Fruit fly (Drosophila melanogaster) whole organism, prepupa: ENCODE data around the gene CG15047.

Experiments
- Blimp-1 ChIP-seq: fragments of 200-800 bp; sonication (Bioruptor generic); optimal IDR thresholded peaks from 3 replicates; lab custom pipeline; 2017; ENCODE audit warnings: missing biosample characterization, missing genetic modification characterization, mild to moderate bottlenecking, moderate library complexity, missing genetic modification reagents
- CG10631 ChIP-seq: fragments of 200-800 bp; sonication (Bioruptor generic); optimal IDR thresholded peaks from 2 replicates; lab custom pipeline; 2016; ENCODE audit warnings: missing biosample characterization, missing genetic modification characterization
- CG10669 ChIP-seq: fragments of 200-800 bp; sonication (Bioruptor generic); optimal IDR thresholded peaks from 3 replicates; lab custom pipeline; 2018; ENCODE audit warnings: missing biosample characterization, mild to moderate bottlenecking, missing genetic modification characterization, moderate library complexity
- CG11294 ChIP-seq: fragments of 200-800 bp; sonication (Bioruptor generic); IDR thresholded peaks from 2 replicates; pipeline ENCODE4 v1.3.6; 2022; ENCODE audit warnings: missing biosample characterization, missing genetic modification characterization
- CG11902 ChIP-seq: fragments of 200-800 bp; sonication (Bioruptor generic); optimal IDR thresholded peaks from 3 replicates; lab custom pipeline; 2016; ENCODE audit warnings: missing biosample characterization, missing genetic modification characterization
- CG1621 ChIP-seq: fragments of 200-800 bp; sonication (Bioruptor generic); optimal IDR thresholded peaks from 3 replicates; lab custom pipeline; 2018; ENCODE audit warnings: missing biosample characterization, mild to moderate bottlenecking, missing genetic modification characterization
- CG3032 ChIP-seq: fragments of 200-800 bp; optimal IDR thresholded peaks from 2 replicates; lab custom pipeline; 2019; ENCODE audit warnings: missing biosample characterization, mild to moderate bottlenecking, missing genetic modification characterization, moderate library complexity
- CG31627 ChIP-seq: fragments of 200-800 bp; sonication (Bioruptor generic); optimal IDR thresholded peaks from 3 replicates; lab custom pipeline; 2016; ENCODE audit warnings: missing biosample characterization, missing genetic modification characterization
- CG34406 ChIP-seq: fragments of 200-800 bp; sonication (Bioruptor generic); optimal IDR thresholded peaks from 3 replicates; lab custom pipeline; 2016; ENCODE audit warnings: missing biosample characterization, missing genetic modification characterization
- CG6163 ChIP-seq: fragments of 200-800 bp; sonication (Bioruptor generic); IDR thresholded peaks from 3 replicates; pipeline ENCODE4 v1.3.6; 2022; ENCODE audit warnings: missing biosample characterization, missing genetic modification characterization
- CG6276 ChIP-seq: fragments of 200-800 bp; sonication (Bioruptor generic); optimal IDR thresholded peaks from 2 replicates; lab custom pipeline; 2017; ENCODE audit warnings: missing biosample characterization, mild to moderate bottlenecking, missing genetic modification characterization
- CG6792 ChIP-seq: fragments of 200-800 bp; sonication (Bioruptor generic); optimal IDR thresholded peaks from 3 replicates; lab custom pipeline; 2016; ENCODE audit warnings: missing biosample characterization, missing genetic modification characterization
- CG6808 ChIP-seq: fragments of 200-800 bp; sonication (Bioruptor generic); optimal IDR thresholded peaks from 3 replicates; lab custom pipeline; 2017; ENCODE audit warnings: missing biosample characterization, missing genetic modification characterization, mild to moderate bottlenecking, moderate library complexity, missing genetic modification reagents
- CG6854 ChIP-seq: fragments of 200-800 bp; sonication (Bioruptor generic); optimal IDR thresholded peaks from 2 replicates; lab custom pipeline; 2017; ENCODE audit warnings: missing biosample characterization, mild to moderate bottlenecking, missing genetic modification characterization
- CG7368 ChIP-seq: fragments of 200-800 bp; sonication (Bioruptor generic); optimal IDR thresholded peaks from 3 replicates; lab custom pipeline; 2016; ENCODE audit warnings: missing biosample characterization, missing genetic modification characterization
- CG8119 ChIP-seq: fragments of 200-800 bp; sonication (Bioruptor generic); IDR thresholded peaks from 3 replicates; pipeline ENCODE4 v1.3.6; 2022; ENCODE audit warnings: missing biosample characterization, missing genetic modification characterization
- CG8319 ChIP-seq: fragments of 200-800 bp; sonication (Bioruptor generic); optimal IDR thresholded peaks from 3 replicates; lab custom pipeline; 2016; ENCODE audit warnings: missing biosample characterization, missing genetic modification characterization
- CG8632 ChIP-seq: fragments of 200-800 bp; sonication (Bioruptor generic); optimal IDR thresholded peaks from 3 replicates; lab custom pipeline; 2016; ENCODE audit warnings: missing biosample characterization, missing genetic modification characterization
- CG9139 ChIP-seq: fragments of 200-800 bp; sonication (Bioruptor generic); optimal IDR thresholded peaks from 3 replicates; lab custom pipeline; 2017; ENCODE audit warnings: missing biosample characterization, mild to moderate bottlenecking, missing genetic modification characterization
- Eip75B ChIP-seq: fragments of 200-800 bp; sonication (Bioruptor generic); optimal IDR thresholded peaks from 3 replicates; lab custom pipeline; 2016; ENCODE audit warnings: missing biosample characterization, missing genetic modification characterization
- Eip78C ChIP-seq: fragments of 200-800 bp; sonication (Bioruptor generic); peaks from one replicate; lab custom pipeline; 2016; ENCODE audit warnings: missing biosample characterization, missing genetic modification characterization
- Eip93F ChIP-seq: fragments of 200-800 bp; sonication (Bioruptor generic); optimal IDR thresholded peaks from 2 replicates; lab custom pipeline; 2016; ENCODE audit warnings: missing biosample characterization, mild to moderate bottlenecking, missing genetic modification characterization
- Ets21C ChIP-seq: fragments of 200-800 bp; sonication (Bioruptor generic); optimal IDR thresholded peaks from 3 replicates; lab custom pipeline; 2016; ENCODE audit warnings: missing biosample characterization, missing genetic modification characterization
- Ets96B ChIP-seq: fragments of 200-800 bp; optimal IDR thresholded peaks from 2 replicates; lab custom pipeline; 2019; ENCODE audit warnings: missing biosample characterization, mild to moderate bottlenecking, missing genetic modification characterization, moderate library complexity
- Gug ChIP-seq: fragments of 200-800 bp; sonication (Bioruptor generic); IDR thresholded peaks from 2 replicates; pipeline ENCODE4 v1.3.6; 2022; ENCODE audit warnings: missing biosample characterization, missing genetic modification characterization
- Hr38 ChIP-seq: sonication (Bioruptor generic); optimal IDR thresholded peaks from 2 replicates; lab custom pipeline; 2016; ENCODE audit warnings: missing biosample characterization, missing genetic modification characterization
- Hr39 ChIP-seq: fragments of 200-800 bp; sonication (Bioruptor generic); optimal IDR thresholded peaks from 2 replicates; lab custom pipeline; 2016; ENCODE audit warnings: missing biosample characterization, missing genetic modification characterization
- Hr4 ChIP-seq: fragments of 200-800 bp; sonication (Bioruptor generic); optimal IDR thresholded peaks from 3 replicates; lab custom pipeline; 2016; ENCODE audit warnings: missing biosample characterization, missing genetic modification characterization
- Met ChIP-seq: fragments of 200-800 bp; sonication (Bioruptor generic); optimal IDR thresholded peaks from 3 replicates; lab custom pipeline; 2016; ENCODE audit warnings: missing biosample characterization, missing genetic modification characterization
- OdsH ChIP-seq: fragments of 200-800 bp; sonication (Bioruptor generic); optimal IDR thresholded peaks from 3 replicates; lab custom pipeline; 2016; ENCODE audit warnings: missing biosample characterization, missing genetic modification characterization
- Smox ChIP-seq: fragments of 200-800 bp; sonication (Bioruptor generic); optimal IDR thresholded peaks from 3 replicates; lab custom pipeline; 2016; ENCODE audit warnings: missing biosample characterization, missing genetic modification characterization
- Sox102F ChIP-seq: fragments of 200-800 bp; sonication (Bioruptor generic); optimal IDR thresholded peaks from 2 replicates; lab custom pipeline; 2016; ENCODE audit warnings: missing biosample characterization, mild to moderate bottlenecking, missing genetic modification characterization
- Sox14 ChIP-seq: fragments of 200-800 bp; sonication (Bioruptor generic); optimal IDR thresholded peaks from 3 replicates; lab custom pipeline; 2016; ENCODE audit warnings: missing biosample characterization, missing genetic modification characterization
- Sox15 ChIP-seq: fragments of 200-800 bp; sonication (Bioruptor generic); optimal IDR thresholded peaks from 3 replicates; lab custom pipeline; 2016; ENCODE audit warnings: missing biosample characterization, missing genetic modification characterization
- achi ChIP-seq: fragments of 200-800 bp; sonication (Bioruptor generic); optimal IDR thresholded peaks from 3 replicates; lab custom pipeline; 2016; ENCODE audit warnings: missing biosample characterization, missing genetic modification characterization
- acj6 ChIP-seq: fragments of 200-800 bp; sonication (Bioruptor generic); optimal IDR thresholded peaks from 3 replicates; lab custom pipeline; 2016; ENCODE audit warnings: missing biosample characterization, missing genetic modification characterization
- cyc ChIP-seq: fragments of 200-800 bp; sonication (Bioruptor generic); optimal IDR thresholded peaks from 3 replicates; lab custom pipeline; 2016; ENCODE audit warnings: missing biosample characterization, missing genetic modification characterization
- dac ChIP-seq: fragments of 200-800 bp; sonication (Bioruptor generic); optimal IDR thresholded peaks from 2 replicates; lab custom pipeline; 2017; ENCODE audit warnings: missing biosample characterization, mild to moderate bottlenecking, missing genetic modification characterization
- dsx ChIP-seq: fragments of 200-800 bp; optimal IDR thresholded peaks from 3 replicates; lab custom pipeline; 2019; ENCODE audit warnings: missing biosample characterization, mild to moderate bottlenecking, missing genetic modification characterization, moderate library complexity; ENCODE audit not compliant: poor library complexity, severe bottlenecking
- eg ChIP-seq: fragments of 200-800 bp; sonication (Bioruptor generic); IDR thresholded peaks from 3 replicates; pipeline ENCODE4 v1.3.6; 2022; ENCODE audit warnings: missing biosample characterization, missing genetic modification characterization
- esn ChIP-seq: fragments of 200-800 bp; sonication (Bioruptor generic); optimal IDR thresholded peaks from 2 replicates; lab custom pipeline; 2016; ENCODE audit warnings: missing biosample characterization, mild to moderate bottlenecking, missing genetic modification characterization, moderate library complexity
- fd59A ChIP-seq: fragments of 200-800 bp; sonication (Bioruptor generic); optimal IDR thresholded peaks from 2 replicates; lab custom pipeline; 2017; ENCODE audit warnings: missing biosample characterization, mild to moderate bottlenecking, missing genetic modification characterization, missing genetic modification reagents
- fd85E ChIP-seq: fragments of 200-800 bp; sonication (Bioruptor generic); optimal IDR thresholded peaks from 3 replicates; lab custom pipeline; 2016; ENCODE audit warnings: missing biosample characterization, missing genetic modification characterization
- fkh ChIP-seq: fragments of 200-800 bp; sonication (Bioruptor generic); optimal IDR thresholded peaks from 3 replicates; lab custom pipeline; 2017; ENCODE audit warnings: missing biosample characterization, mild to moderate bottlenecking, missing genetic modification characterization, moderate library complexity
- lz ChIP-seq: fragments of 200-800 bp; sonication (Bioruptor generic); optimal IDR thresholded peaks from 3 replicates; lab custom pipeline; 2016; ENCODE audit warnings: missing biosample characterization, missing genetic modification characterization
- net ChIP-seq: fragments of 200-800 bp; sonication (Bioruptor generic); optimal IDR thresholded peaks from 3 replicates; lab custom pipeline; 2016; ENCODE audit warnings: missing biosample characterization, missing genetic modification characterization
- spab ChIP-seq: fragments of 200-800 bp; sonication (Bioruptor generic); optimal IDR thresholded peaks from 2 replicates; lab custom pipeline; 2017; ENCODE audit warnings: missing biosample characterization, mild to moderate bottlenecking, missing genetic modification characterization, missing genetic modification reagents
- ss ChIP-seq, 2 experiments: fragments of 200-800 bp; sonication (Bioruptor generic); optimal IDR thresholded peaks; 2 replicates in 1 of 2; 3 replicates in 1 of 2; lab custom pipeline; 2017 to 2018; ENCODE audit warnings: mild to moderate bottlenecking in 2 of 2, missing biosample characterization in 2 of 2, missing genetic modification characterization in 2 of 2, moderate library complexity in 1 of 2
- svp ChIP-seq: fragments of 200-800 bp; sonication (Bioruptor generic); peaks from one replicate; lab custom pipeline; 2016; ENCODE audit warnings: missing biosample characterization, missing genetic modification characterization

The CG15047 gene

DNA sequence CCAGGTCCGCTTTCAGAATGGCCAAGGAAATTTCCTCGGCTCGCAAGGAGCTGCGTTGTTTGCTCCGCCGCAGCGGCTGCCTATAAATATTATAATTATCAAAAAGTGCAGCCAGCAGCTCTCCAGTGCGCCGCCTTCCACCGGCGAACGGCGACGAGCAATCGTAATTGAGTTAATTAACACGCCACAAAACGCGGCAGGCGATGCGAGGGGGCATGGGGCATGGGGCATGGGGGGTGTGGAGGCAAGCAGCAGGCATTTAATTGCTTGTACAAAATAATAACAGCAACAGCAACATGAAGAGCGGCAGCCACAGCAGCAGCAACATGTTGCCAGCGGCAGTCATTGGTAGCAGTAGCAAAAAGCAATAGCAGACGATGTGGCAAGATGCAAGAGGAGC is 22.2 kb downstream of the CG15047 start:
- no peak for TF ChIP-seq Hr38 (GFP tag; lab: Kevin White, UChicago)
- TF ChIP-seq dsx (GFP tag; lab: Kevin White, UChicago), result peak; percentile 18
- TF ChIP-seq ss (GFP tag; optimal IDR thresholded peaks at IDR 0.05; lab: Kevin White, UChicago), result peak in 1 of 2 experiments; percentile 72
- TF ChIP-seq eg (GFP tag; lab: Robert Waterston, UW), result no peak
- TF ChIP-seq CG6808 (GFP tag; lab: Kevin White, UChicago), result no peak
- no peak for TF ChIP-seq CG6854
- no peak for TF ChIP-seq dac (GFP tag; lab: Kevin White, UChicago)
- no peak for TF ChIP-seq Ets21C (GFP tag; lab: Kevin White, UChicago)

DNA sequence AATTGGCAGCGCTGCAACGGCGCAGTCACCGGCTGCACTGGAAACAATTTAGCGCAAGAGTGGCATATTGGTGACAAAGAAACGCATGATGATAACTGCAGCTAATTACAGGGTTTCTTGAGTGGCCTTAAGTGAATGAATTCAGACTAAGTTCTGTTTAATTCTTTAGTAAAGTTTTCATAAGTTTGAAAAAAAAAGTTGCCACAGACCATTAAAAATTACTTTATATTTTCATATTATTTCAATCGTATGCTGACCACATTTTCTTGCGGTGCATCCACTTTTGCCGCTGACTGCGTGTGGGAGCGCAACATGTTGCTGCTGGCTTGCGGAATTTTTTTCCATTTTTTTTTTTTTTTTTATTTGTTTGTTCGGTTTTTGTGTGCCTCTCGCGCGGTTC is 24.0 kb downstream of the CG15047 start:
- no peak for TF ChIP-seq CG6854
- TF ChIP-seq Hr4 (GFP tag; lab: Kevin White, UChicago), result peak; percentile 80
- peak; percentile 45 for TF ChIP-seq CG9139 (GFP tag; lab: Kevin White, UChicago)
- peak; percentile 22 for TF ChIP-seq Sox15 (GFP tag; lab: Kevin White, UChicago)
- TF ChIP-seq CG1621 (tag; lab: Kevin White, UChicago), result peak; percentile 50
- TF ChIP-seq CG6276 (GFP tag; lab: Kevin White, UChicago), result peak; percentile 73
- peak; percentile 75 for TF ChIP-seq CG10631 (GFP tag; lab: Kevin White, UChicago)
- peak; percentile 70 for TF ChIP-seq CG11294 (GFP tag; lab: Robert Waterston, UW)
- TF ChIP-seq ss (GFP tag; optimal IDR thresholded peaks at IDR 0.05; lab: Kevin White, UChicago), result peak; percentile 60 to 72
- peak; percentile 68 for TF ChIP-seq Hr39
- TF ChIP-seq spab (GFP tag; lab: Kevin White, UChicago), result peak; percentile 75
- TF ChIP-seq lz (GFP tag; lab: Kevin White, UChicago), result peak; percentile 83
- no peak for TF ChIP-seq fkh (GFP tag; lab: Kevin White, UChicago)
- peak; percentile 78 for TF ChIP-seq CG6808 (GFP tag; lab: Kevin White, UChicago)
- peak; percentile 79 for TF ChIP-seq eg (GFP tag; lab: Robert Waterston, UW)
- TF ChIP-seq CG8632, result peak; percentile 67
- peak; percentile 63 for TF ChIP-seq acj6 (GFP tag; lab: Kevin White, UChicago)
- TF ChIP-seq Smox, result peak; percentile 57
- TF ChIP-seq Eip93F, result no peak
- TF ChIP-seq Eip75B (GFP tag; lab: Kevin White, UChicago), result peak; percentile 81
- TF ChIP-seq fd85E (GFP tag; lab: Kevin White, UChicago), result no peak
- TF ChIP-seq CG10669 (GFP tag; lab: Kevin White, UChicago), result peak; percentile 74
- TF ChIP-seq CG31627 (GFP tag; lab: Kevin White, UChicago), result peak; percentile 57
- TF ChIP-seq Sox14 (GFP tag; lab: Kevin White, UChicago), result peak; percentile 78
- peak; percentile 69 for TF ChIP-seq CG3032 (tag; lab: Kevin White, UChicago)
- TF ChIP-seq CG11902, result peak; percentile 31
- TF ChIP-seq Ets21C (GFP tag; lab: Kevin White, UChicago), result peak; percentile 21
- TF ChIP-seq dsx (GFP tag; lab: Kevin White, UChicago), result peak; percentile 69
- peak; percentile 66 for TF ChIP-seq OdsH (GFP tag; lab: Kevin White, UChicago)
- TF ChIP-seq cyc, result peak; percentile 53
- peak; percentile 84 for TF ChIP-seq Eip78C (GFP tag; lab: Kevin White, UChicago)
- peak; percentile 70 for TF ChIP-seq Ets96B
- peak; percentile 55 for TF ChIP-seq net (GFP tag; lab: Kevin White, UChicago)
- TF ChIP-seq svp (GFP tag; lab: Kevin White, UChicago), result peak; percentile 84
- TF ChIP-seq Met (GFP tag; lab: Kevin White, UChicago), result peak; percentile 81
- TF ChIP-seq dac (GFP tag; lab: Kevin White, UChicago), result peak; percentile 69
- peak; percentile 26 for TF ChIP-seq CG8319
- TF ChIP-seq CG6792, result peak; percentile 42
- TF ChIP-seq Sox102F (GFP tag; lab: Kevin White, UChicago), result peak; percentile 51
- peak; percentile 13 for TF ChIP-seq Blimp-1 (GFP tag; lab: Kevin White, UChicago)
- TF ChIP-seq Gug (GFP tag; lab: Robert Waterston, UW), result peak; percentile 78
- peak; percentile 85 for TF ChIP-seq CG8119 (GFP tag; lab: Robert Waterston, UW)
- TF ChIP-seq CG6163 (GFP tag; lab: Robert Waterston, UW), result peak; percentile 83
- TF ChIP-seq CG34406 (GFP tag; lab: Kevin White, UChicago), result peak; percentile 66
- TF ChIP-seq esn (GFP tag; lab: Kevin White, UChicago), result peak; percentile 77
- peak; percentile 78 for TF ChIP-seq fd59A (GFP tag; lab: Kevin White, UChicago)
- TF ChIP-seq achi, result peak; percentile 76
- TF ChIP-seq CG7368 (GFP tag; lab: Kevin White, UChicago), result no peak
